Worm (Caenorhabditis elegans) whole organism, midembryonic: Measurements from ENCODE around the gene nspb-10.

Experiments used
- T22C8.4 ChIP-seq: fragments of 200-800 bp; sonication (Bioruptor generic); IDR thresholded peaks from 2 replicates; pipeline ENCODE4 v1.3.6; 2022; ENCODE audit warnings: missing genetic modification characterization, missing compliant biosample characterization
- cog-1 ChIP-seq: sonication (generic microtip); optimal IDR thresholded peaks from 2 replicates; lab custom pipeline; 2016; ENCODE audit warnings: missing genetic modification characterization, missing compliant biosample characterization
- flt-1 ChIP-seq: fragments of 200-800 bp; sonication (Bioruptor generic); IDR thresholded peaks from 2 replicates; pipeline ENCODE4 v1.3.6; 2022; ENCODE audit warnings: missing genetic modification characterization, missing compliant biosample characterization
- klf-2 ChIP-seq: fragments of 200-800 bp; sonication (Bioruptor generic); conservative IDR thresholded peaks from 2 replicates; pipeline ENCODE4 v1.3.6; 2022; ENCODE audit warnings: missing genetic modification reagents, missing genetic modification characterization, missing compliant biosample characterization
- med-1 ChIP-seq: sonication (generic microtip); optimal IDR thresholded peaks from 2 replicates; lab custom pipeline; 2017; ENCODE audit warnings: missing genetic modification characterization, mild to moderate bottlenecking, missing compliant biosample characterization, antibody characterized with exemption, missing genetic modification reagents; ENCODE audit not compliant: insufficient read depth
- tab-1 ChIP-seq: fragments of 200-800 bp; sonication (Bioruptor generic); IDR thresholded peaks from 2 replicates; pipeline ENCODE4 v1.3.6; 2022; ENCODE audit warnings: missing genetic modification characterization, missing compliant biosample characterization
- ztf-23 ChIP-seq: fragments of 200-800 bp; sonication (Bioruptor generic); IDR thresholded peaks from 2 replicates; pipeline ENCODE4 v1.3.6; 2022; ENCODE audit warnings: missing genetic modification reagents, missing genetic modification characterization, missing compliant biosample characterization
- ztf-29 ChIP-seq: fragments of 200-800 bp; sonication (Bioruptor generic); IDR thresholded peaks from 2 replicates; pipeline ENCODE4 v1.3.6; 2022; ENCODE audit warnings: missing genetic modification reagents, missing genetic modification characterization, missing compliant biosample characterization

DNA sequence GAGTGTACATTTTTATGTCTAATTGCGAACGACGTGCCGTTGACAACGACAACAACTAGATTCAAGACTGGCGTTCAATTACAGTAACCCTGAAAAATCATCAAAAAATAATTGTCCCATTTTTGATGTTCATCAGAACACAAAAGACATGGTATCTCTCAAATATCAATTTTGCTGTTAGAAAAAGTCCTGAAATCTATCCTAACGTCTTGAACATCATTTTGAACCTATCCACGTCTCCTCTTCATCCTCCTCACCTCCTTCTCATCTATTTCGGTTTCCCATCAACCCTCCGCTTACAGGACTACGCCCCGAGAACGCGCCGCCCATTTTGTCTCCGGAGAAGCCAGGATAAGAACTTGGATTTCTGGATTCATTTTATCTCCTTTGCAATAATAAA is 27.7 kb upstream of the nspb-10 start, which contains the start of gene mltn-9:
- TF ChIP-seq T22C8.4 (no peak), flt-1 (GFP tag; lab: Robert Waterston, UW) (no peak), cog-1 (tag; lab: Kevin White, UChicago) (no peak), klf-2 (no peak), ztf-23 (GFP tag; lab: Robert Waterston, UW) (no peak), med-1 (GFP tag; lab: Kevin White, UChicago) (no peak), ztf-29 (GFP tag; lab: Robert Waterston, UW) (no peak), tab-1 (no peak)
